Worm (Caenorhabditis elegans) whole organism, L3 larva: Measurements from ENCODE around the gene Y54G11A.4.

Experiments
- ZK546.5 ChIP-seq: sonication (generic microtip); optimal IDR thresholded peaks from 2 replicates; lab custom pipeline; 2017; ENCODE audit warnings: missing biosample characterization, missing genetic modification characterization
- aly-2 ChIP-seq: fragments of 150-350 bp; optimal IDR thresholded peaks from 2 replicates; lab custom pipeline; 2014; ENCODE audit warnings: missing biosample characterization, missing genetic modification characterization
- ama-1 ChIP-seq: fragments of 150-350 bp; optimal IDR thresholded peaks from 2 replicates; lab custom pipeline; 2018
- ceh-28 ChIP-seq: fragments of 150-350 bp; optimal IDR thresholded peaks from 2 replicates; lab custom pipeline; 2014; ENCODE audit warnings: missing biosample characterization, missing genetic modification reagents, missing genetic modification characterization
- ceh-82 ChIP-seq: fragments of 150-350 bp; optimal IDR thresholded peaks from 2 replicates; lab custom pipeline; 2014; ENCODE audit warnings: missing biosample characterization, missing genetic modification characterization
- daf-12 ChIP-seq: fragments of 150-350 bp; optimal IDR thresholded peaks from 2 replicates; lab custom pipeline; 2014; ENCODE audit warnings: missing biosample characterization, missing genetic modification reagents, missing genetic modification characterization
- egl-27 ChIP-seq: sonication (generic microtip); optimal IDR thresholded peaks from 4 replicates; lab custom pipeline; 2017; ENCODE audit warnings: missing biosample characterization, missing genetic modification reagents, missing genetic modification characterization
- egl-5 ChIP-seq: fragments of 150-350 bp; optimal IDR thresholded peaks from 2 replicates; lab custom pipeline; 2017; ENCODE audit warnings: missing biosample characterization, missing genetic modification reagents, missing genetic modification characterization, inconsistent platforms
- elt-2 ChIP-seq: sonication (generic microtip); optimal IDR thresholded peaks from 2 replicates; lab custom pipeline; 2016; ENCODE audit warnings: missing genetic modification reagents, mild to moderate bottlenecking, missing genetic modification characterization, missing compliant biosample characterization
- fkh-10 ChIP-seq: sonication (generic microtip); optimal IDR thresholded peaks from 2 replicates; lab custom pipeline; 2017; ENCODE audit warnings: missing biosample characterization, missing genetic modification reagents, missing genetic modification characterization
- fkh-2 ChIP-seq: fragments of 150-350 bp; optimal IDR thresholded peaks from 2 replicates; lab custom pipeline; 2014; ENCODE audit warnings: missing biosample characterization, missing genetic modification reagents, missing genetic modification characterization
- fos-1 ChIP-seq: fragments of 150-350 bp; optimal IDR thresholded peaks from 2 replicates; lab custom pipeline; 2014; ENCODE audit warnings: missing biosample characterization, missing genetic modification characterization
- hmg-11 ChIP-seq: sonication (generic microtip); optimal IDR thresholded peaks from 2 replicates; lab custom pipeline; 2016; ENCODE audit warnings: missing genetic modification characterization, missing compliant biosample characterization
- jun-1 ChIP-seq: fragments of 150-350 bp; optimal IDR thresholded peaks from 2 replicates; lab custom pipeline; 2014; ENCODE audit warnings: missing biosample characterization, missing genetic modification reagents, missing genetic modification characterization
- lin-15B ChIP-seq: fragments of 150-350 bp; optimal IDR thresholded peaks from 2 replicates; lab custom pipeline; 2014; ENCODE audit warnings: missing biosample characterization, missing genetic modification characterization
- lsy-12 ChIP-seq: sonication (generic microtip); optimal IDR thresholded peaks from 2 replicates; lab custom pipeline; 2016; ENCODE audit warnings: mild to moderate bottlenecking, missing genetic modification characterization, missing compliant biosample characterization
- mdl-1 ChIP-seq: fragments of 150-350 bp; optimal IDR thresholded peaks from 2 replicates; lab custom pipeline; 2014; ENCODE audit warnings: missing biosample characterization, missing genetic modification characterization
- nfya-1 ChIP-seq: sonication (generic microtip); optimal IDR thresholded peaks from 2 replicates; lab custom pipeline; 2017; ENCODE audit warnings: missing genetic modification characterization, mild to moderate bottlenecking, missing compliant biosample characterization, antibody characterized with exemption, moderate library complexity; ENCODE audit not compliant: insufficient read depth
- nhr-11 ChIP-seq: fragments of 150-350 bp; optimal IDR thresholded peaks from 2 replicates; lab custom pipeline; 2014; ENCODE audit warnings: missing biosample characterization, missing genetic modification characterization
- nhr-12 ChIP-seq: fragments of 150-350 bp; optimal IDR thresholded peaks from 2 replicates; lab custom pipeline; 2014; ENCODE audit warnings: missing biosample characterization, missing genetic modification characterization
- nhr-23 ChIP-seq: fragments of 150-350 bp; optimal IDR thresholded peaks from 2 replicates; lab custom pipeline; 2014; ENCODE audit warnings: missing biosample characterization, missing genetic modification reagents, missing genetic modification characterization
- nhr-237 ChIP-seq: fragments of 150-350 bp; optimal IDR thresholded peaks from 2 replicates; lab custom pipeline; 2014; ENCODE audit warnings: missing biosample characterization, missing genetic modification characterization
- nhr-28 ChIP-seq: fragments of 150-350 bp; optimal IDR thresholded peaks from 2 replicates; lab custom pipeline; 2014; ENCODE audit warnings: missing biosample characterization, missing genetic modification characterization
- nhr-43 ChIP-seq: sonication (generic microtip); optimal IDR thresholded peaks from 2 replicates; lab custom pipeline; 2016; ENCODE audit warnings: mild to moderate bottlenecking, missing genetic modification characterization, missing compliant biosample characterization; ENCODE audit not compliant: poor library complexity, severe bottlenecking
- nhr-67 ChIP-seq: fragments of 150-350 bp; optimal IDR thresholded peaks from 2 replicates; lab custom pipeline; 2014; ENCODE audit warnings: missing biosample characterization, missing genetic modification characterization
- nhr-76 ChIP-seq: fragments of 150-350 bp; sonication (generic microtip); optimal IDR thresholded peaks from 5 replicates; lab custom pipeline; 2014; ENCODE audit warnings: missing biosample characterization, missing genetic modification characterization
- nhr-77 ChIP-seq: fragments of 150-350 bp; optimal IDR thresholded peaks from 2 replicates; lab custom pipeline; 2014; ENCODE audit warnings: missing biosample characterization, missing genetic modification characterization
- pha-4 ChIP-seq: fragments of 150-350 bp; optimal IDR thresholded peaks from 2 replicates; lab custom pipeline; 2014; ENCODE audit warnings: missing biosample characterization, missing genetic modification reagents, missing genetic modification characterization
- pqm-1 ChIP-seq: fragments of 150-350 bp; optimal IDR thresholded peaks from 2 replicates; lab custom pipeline; 2017; ENCODE audit warnings: missing biosample characterization, missing genetic modification characterization, inconsistent platforms
- sea-2 ChIP-seq: fragments of 150-350 bp; sonication (generic microtip); optimal IDR thresholded peaks from 4 replicates; lab custom pipeline; 2014; ENCODE audit warnings: missing biosample characterization, missing genetic modification reagents, missing genetic modification characterization
- skn-1 ChIP-seq: fragments of 150-350 bp; optimal IDR thresholded peaks from 2 replicates; lab custom pipeline; 2014; ENCODE audit warnings: missing biosample characterization, missing genetic modification characterization
- snpc-4 ChIP-seq: fragments of 150-350 bp; optimal IDR thresholded peaks from 2 replicates; lab custom pipeline; 2014; ENCODE audit warnings: missing biosample characterization, missing genetic modification characterization
- unc-39 ChIP-seq: sonication (generic microtip); optimal IDR thresholded peaks from 4 replicates; lab custom pipeline; 2017; ENCODE audit warnings: missing biosample characterization, missing genetic modification characterization
- zag-1 ChIP-seq: fragments of 150-350 bp; optimal IDR thresholded peaks from 2 replicates; lab custom pipeline; 2014; ENCODE audit warnings: missing biosample characterization, missing genetic modification characterization
- ztf-4 ChIP-seq: fragments of 150-350 bp; optimal IDR thresholded peaks from 2 replicates; lab custom pipeline; 2014; ENCODE audit warnings: missing biosample characterization, missing genetic modification characterization

Gene Y54G11A.4

ce11 chrII:14252057-14252456 lies 40.6 kb upstream of the Y54G11A.4 start, which contains the start of gene Y54G11A.2:
Gene Y54G11A.2 (plus strand): TSS chrII:14252357.
- TF ChIP-seq skn-1 (tag; lab: Kevin White, UChicago) (no peak), fos-1 (tag; lab: Kevin White, UChicago) (no peak), nhr-28 (no peak), ztf-4 (no peak)

- TF ChIP-seq mdl-1 (no peak), nhr-76 (tag; lab: Kevin White, UChicago) (no peak), lin-15B (no peak), pqm-1 (tag; lab: Kevin White, UChicago) (no peak), skn-1 (tag; lab: Kevin White, UChicago) (no peak), ceh-28 (tag; lab: Kevin White, UChicago) (no peak), snpc-4 (tag; lab: Kevin White, UChicago) (no peak), hmg-11 (no peak), egl-5 (no peak), nhr-28 (no peak), nhr-67 (tag; lab: Kevin White, UChicago) (no peak), ama-1 (lab: Kevin White, UChicago) (no peak), nhr-43 (tag; lab: Kevin White, UChicago) (no peak), unc-39 (tag; lab: Kevin White, UChicago) (no peak), zag-1 (tag; lab: Kevin White, UChicago) (no peak), nfya-1 (tag; lab: Kevin White, UChicago) (no peak), nhr-11 (tag; lab: Kevin White, UChicago) (no peak), elt-2 (tag; lab: Kevin White, UChicago) (no peak), ceh-82 (no peak), sea-2 (no peak)
Measured at ce11 chrII:14255850-14256249, 36.8 kb upstream of the Y54G11A.4 start.

- TF ChIP-seq nfya-1 (tag; lab: Kevin White, UChicago) (no peak), egl-27 (no peak), ZK546.5 (tag; lab: Kevin White, UChicago) (no peak), ceh-82 (no peak), pha-4 (no peak), zag-1 (tag; lab: Kevin White, UChicago) (no peak), daf-12 (tag; lab: Kevin White, UChicago) (no peak), nhr-77 (no peak), fkh-10 (no peak), skn-1 (tag; lab: Kevin White, UChicago) (no peak), nhr-28 (no peak), fos-1 (tag; lab: Kevin White, UChicago) (no peak), pqm-1 (tag; lab: Kevin White, UChicago) (no peak), snpc-4 (tag; lab: Kevin White, UChicago) (no peak), mdl-1 (no peak)
Measured at ce11 chrII:14256779-14257178, 35.8 kb upstream of the Y54G11A.4 start, which contains the start of gene Y54G11A.19. Gene Y54G11A.19 (minus strand): TSS chrII:14256879.

- TF ChIP-seq jun-1 (tag; lab: Kevin White, UChicago) (no peak), nhr-67 (tag; lab: Kevin White, UChicago) (no peak), ceh-82 (no peak)
Measured at ce11 chrII:14257943-14258342, 34.7 kb upstream of the Y54G11A.4 start.

- TF ChIP-seq nfya-1 (tag; lab: Kevin White, UChicago) (peak; percentile 93), fkh-10 (no peak)
Measured at ce11 chrII:14269142-14269593, 23.5 kb upstream of the Y54G11A.4 start, which contains the start of gene Y54G11A.1. Gene Y54G11A.1 (minus strand): TSS chrII:14269192.

ce11 chrII:14269839-14270238 lies 22.8 kb upstream of the Y54G11A.4 start:
- no peak for TF ChIP-seq aly-2
- TF ChIP-seq nfya-1 (tag; lab: Kevin White, UChicago): peak; percentile 90

- no peak for TF ChIP-seq mdl-1
- TF ChIP-seq fkh-2 (tag; lab: Kevin White, UChicago): no peak
- no peak for TF ChIP-seq nhr-12 (tag; lab: Kevin White, UChicago)
- no peak for TF ChIP-seq snpc-4 (tag; lab: Kevin White, UChicago)
- no peak for TF ChIP-seq nhr-23 (tag; lab: Kevin White, UChicago)
- no peak for TF ChIP-seq fos-1 (tag; lab: Kevin White, UChicago)
- no peak for TF ChIP-seq pha-4
- no peak for TF ChIP-seq nfya-1 (tag; lab: Kevin White, UChicago)
- TF ChIP-seq fkh-10: no peak
- no peak for TF ChIP-seq egl-5
- no peak for TF ChIP-seq nhr-237 (tag; lab: Kevin White, UChicago)
- TF ChIP-seq ceh-82: no peak
- TF ChIP-seq unc-39 (tag; lab: Kevin White, UChicago): no peak
- no peak for TF ChIP-seq lsy-12
Measured at ce11 chrII:14276409-14276808, 16.2 kb upstream of the Y54G11A.4 start, which contains the start of gene Y54G11A.3. Gene Y54G11A.3 (plus strand): TSS chrII:14276621.
